Worm (Caenorhabditis elegans) whole organism, L1 larva: ENCODE data around the gene wdr-54.
A peak's percentile ranks its signal among the peaks of the same experiment; 100 is the strongest.

Experiments
- C04F5.9 ChIP-seq: sonication (generic microtip); optimal IDR thresholded peaks from 2 replicates; lab custom pipeline; 2016; ENCODE audit warnings: missing genetic modification characterization, missing compliant biosample characterization
- C16A3.4 ChIP-seq: fragments of 150-350 bp; optimal IDR thresholded peaks from 2 replicates; lab custom pipeline; 2014; ENCODE audit warnings: missing biosample characterization, missing genetic modification characterization
- F16B12.6 ChIP-seq: fragments of 150-350 bp; optimal IDR thresholded peaks from 2 replicates; lab custom pipeline; 2014; ENCODE audit warnings: missing biosample characterization, missing genetic modification characterization
- alr-1 ChIP-seq: fragments of 200-800 bp; sonication (Bioruptor generic); optimal IDR thresholded peaks from 2 replicates; lab custom pipeline; 2018; ENCODE audit warnings: borderline replicate concordance, mild to moderate bottlenecking, missing genetic modification characterization, missing compliant biosample characterization
- aly-2 ChIP-seq: fragments of 150-350 bp; optimal IDR thresholded peaks from 2 replicates; lab custom pipeline; 2014; ENCODE audit warnings: missing biosample characterization, missing genetic modification characterization
- blmp-1 ChIP-seq: fragments of 150-350 bp; optimal IDR thresholded peaks from 2 replicates; lab custom pipeline; 2014; ENCODE audit warnings: missing biosample characterization, missing genetic modification characterization
- ceh-63 ChIP-seq: fragments of 200-800 bp; sonication (Bioruptor generic); optimal IDR thresholded peaks from 2 replicates; lab custom pipeline; 2018; ENCODE audit warnings: mild to moderate bottlenecking, missing genetic modification characterization, missing compliant biosample characterization
- ceh-82 ChIP-seq, 3 experiments: fragments of 150-350 bp in 1 of 3; sonication (generic microtip) in 2 of 3; optimal IDR thresholded peaks; 2 replicates each; lab custom pipeline; 2014 to 2017; ENCODE audit warnings: missing biosample characterization in 3 of 3, missing genetic modification characterization in 3 of 3
- dpl-1 ChIP-seq, 3 experiments: fragments of 150-350 bp in 2 of 3; sonication (generic microtip) in 1 of 3; optimal IDR thresholded peaks; 2 replicates each; lab custom pipeline; 2014 to 2017; ENCODE audit warnings: missing biosample characterization in 3 of 3, missing genetic modification characterization in 3 of 3, missing genetic modification reagents in 3 of 3
- dsc-1 ChIP-seq: sonication (generic microtip); optimal IDR thresholded peaks from 2 replicates; lab custom pipeline; 2016; ENCODE audit warnings: mild to moderate bottlenecking, missing genetic modification characterization, missing compliant biosample characterization
- efl-1 ChIP-seq, 4 experiments: fragments of 150-350 bp; optimal IDR thresholded peaks in 3 of 4; peaks in 1 of 4; 1 replicate in 1 of 4; 2 replicates in 3 of 4; lab custom pipeline; 2014; ENCODE audit warnings: missing biosample characterization in 2 of 4, missing genetic modification characterization in 2 of 4, missing genetic modification reagents in 2 of 4
- elt-3 ChIP-seq, 6 experiments: fragments of 150-350 bp in 1 of 6; sonication (generic microtip); optimal IDR thresholded peaks; 2 replicates each; lab custom pipeline; 2017 to 2018; ENCODE audit warnings: missing biosample characterization in 6 of 6, missing genetic modification characterization in 6 of 6, inconsistent platforms in 1 of 6
- fkh-10 ChIP-seq: sonication (generic microtip); optimal IDR thresholded peaks from 2 replicates; lab custom pipeline; 2017; ENCODE audit warnings: missing biosample characterization, missing genetic modification reagents, missing genetic modification characterization
- fkh-8 ChIP-seq: sonication (generic microtip); optimal IDR thresholded peaks from 2 replicates; lab custom pipeline; 2016; ENCODE audit warnings: mild to moderate bottlenecking, missing genetic modification characterization, missing compliant biosample characterization
- fos-1 ChIP-seq: fragments of 150-350 bp; optimal IDR thresholded peaks from 2 replicates; lab custom pipeline; 2014; ENCODE audit warnings: missing biosample characterization, missing genetic modification characterization
- hpl-2 ChIP-seq: fragments of 150-350 bp; optimal IDR thresholded peaks from 2 replicates; lab custom pipeline; 2014; ENCODE audit warnings: missing biosample characterization, missing genetic modification reagents, missing genetic modification characterization
- jun-1 ChIP-seq: fragments of 150-350 bp; optimal IDR thresholded peaks from 2 replicates; lab custom pipeline; 2014; ENCODE audit warnings: missing biosample characterization, missing genetic modification reagents, missing genetic modification characterization
- lin-14 ChIP-seq: fragments of 200-800 bp; sonication (Bioruptor generic); optimal IDR thresholded peaks from 2 replicates; lab custom pipeline; 2018; ENCODE audit warnings: mild to moderate bottlenecking, missing genetic modification characterization, moderate library complexity, missing compliant biosample characterization
- lin-15B ChIP-seq: fragments of 150-350 bp; sonication (generic microtip); optimal IDR thresholded peaks from 3 replicates; lab custom pipeline; 2014; ENCODE audit warnings: missing biosample characterization, missing genetic modification characterization
- lin-35 ChIP-seq, 2 experiments: fragments of 150-350 bp; optimal IDR thresholded peaks; 2 replicates each; lab custom pipeline; 2014; ENCODE audit warnings: missing biosample characterization in 2 of 2, missing genetic modification characterization in 2 of 2, missing genetic modification reagents in 2 of 2
- lsy-2 ChIP-seq, 2 experiments: fragments of 150-350 bp; optimal IDR thresholded peaks; 2 replicates each; lab custom pipeline; 2014; ENCODE audit warnings: missing biosample characterization in 2 of 2, missing genetic modification characterization in 2 of 2
- mdl-1 ChIP-seq, 2 experiments: fragments of 150-350 bp; optimal IDR thresholded peaks; 2 replicates each; lab custom pipeline; 2014 to 2017; ENCODE audit warnings: missing biosample characterization in 2 of 2, missing genetic modification characterization in 2 of 2, inconsistent platforms in 1 of 2
- mef-2 ChIP-seq: fragments of 150-350 bp; optimal IDR thresholded peaks from 2 replicates; lab custom pipeline; 2014; ENCODE audit warnings: missing biosample characterization, missing genetic modification characterization
- mep-1 ChIP-seq: fragments of 150-350 bp; optimal IDR thresholded peaks from 2 replicates; lab custom pipeline; 2014; ENCODE audit warnings: missing biosample characterization, missing genetic modification characterization
- nhr-12 ChIP-seq: sonication (generic microtip); optimal IDR thresholded peaks from 2 replicates; lab custom pipeline; 2017; ENCODE audit warnings: missing biosample characterization, missing genetic modification characterization
- nhr-20 ChIP-seq: sonication (generic microtip); optimal IDR thresholded peaks from 2 replicates; lab custom pipeline; 2016; ENCODE audit warnings: mild to moderate bottlenecking, missing genetic modification characterization, missing compliant biosample characterization
- nhr-47 ChIP-seq: sonication (generic microtip); optimal IDR thresholded peaks from 2 replicates; lab custom pipeline; 2016; ENCODE audit warnings: mild to moderate bottlenecking, missing genetic modification characterization, moderate library complexity, missing compliant biosample characterization
- nhr-71 ChIP-seq: sonication (generic microtip); optimal IDR thresholded peaks from 2 replicates; lab custom pipeline; 2016; ENCODE audit warnings: mild to moderate bottlenecking, missing genetic modification characterization, moderate library complexity, missing compliant biosample characterization
- nhr-77 ChIP-seq: fragments of 150-350 bp; optimal IDR thresholded peaks from 2 replicates; lab custom pipeline; 2014; ENCODE audit warnings: missing biosample characterization, missing genetic modification characterization
- nhr-85 ChIP-seq: sonication (generic microtip); peaks from one replicate; lab custom pipeline; 2016; ENCODE audit warnings: missing genetic modification characterization, inconsistent platforms, missing compliant biosample characterization
- pag-3 ChIP-seq: sonication (generic microtip); optimal IDR thresholded peaks from 2 replicates; lab custom pipeline; 2017; ENCODE audit warnings: missing genetic modification characterization, mild to moderate bottlenecking, missing compliant biosample characterization, antibody characterized with exemption, borderline replicate concordance; ENCODE audit not compliant: insufficient read depth
- rnt-1 ChIP-seq: sonication (generic microtip); optimal IDR thresholded peaks from 2 replicates; lab custom pipeline; 2016; ENCODE audit warnings: mild to moderate bottlenecking, missing genetic modification characterization, moderate library complexity, missing compliant biosample characterization
- skn-1 ChIP-seq: fragments of 150-350 bp; optimal IDR thresholded peaks from 2 replicates; lab custom pipeline; 2014; ENCODE audit warnings: missing biosample characterization, missing genetic modification characterization
- snu-23 ChIP-seq: sonication (generic microtip); optimal IDR thresholded peaks from 2 replicates; lab custom pipeline; 2016; ENCODE audit warnings: missing genetic modification characterization, missing compliant biosample characterization
- sptf-1 ChIP-seq: fragments of 150-350 bp; optimal IDR thresholded peaks from 2 replicates; lab custom pipeline; 2014; ENCODE audit warnings: missing biosample characterization, missing genetic modification characterization
- swsn-7 ChIP-seq: sonication (generic microtip); optimal IDR thresholded peaks from 2 replicates; lab custom pipeline; 2016; ENCODE audit warnings: missing genetic modification characterization, missing compliant biosample characterization
- tbx-2 ChIP-seq: sonication (generic microtip); optimal IDR thresholded peaks from 2 replicates; lab custom pipeline; 2016; ENCODE audit warnings: missing genetic modification characterization, missing compliant biosample characterization
- unc-130 ChIP-seq: fragments of 150-350 bp; optimal IDR thresholded peaks from 2 replicates; lab custom pipeline; 2017; ENCODE audit warnings: missing biosample characterization, missing genetic modification characterization, inconsistent platforms
- unc-86 ChIP-seq: sonication (generic microtip); optimal IDR thresholded peaks from 2 replicates; lab custom pipeline; 2016; ENCODE audit warnings: missing genetic modification characterization, missing compliant biosample characterization
- xbp-1 ChIP-seq: sonication (generic microtip); optimal IDR thresholded peaks from 2 replicates; lab custom pipeline; 2016; ENCODE audit warnings: missing genetic modification characterization, missing compliant biosample characterization
- zag-1 ChIP-seq: fragments of 150-350 bp; optimal IDR thresholded peaks from 2 replicates; lab custom pipeline; 2014; ENCODE audit warnings: missing biosample characterization, missing genetic modification characterization
- zip-4 ChIP-seq: fragments of 200-800 bp; sonication (Bioruptor generic); optimal IDR thresholded peaks from 2 replicates; lab custom pipeline; 2018; ENCODE audit warnings: mild to moderate bottlenecking, missing genetic modification characterization, moderate library complexity, missing compliant biosample characterization

Gene wdr-54

DNA sequence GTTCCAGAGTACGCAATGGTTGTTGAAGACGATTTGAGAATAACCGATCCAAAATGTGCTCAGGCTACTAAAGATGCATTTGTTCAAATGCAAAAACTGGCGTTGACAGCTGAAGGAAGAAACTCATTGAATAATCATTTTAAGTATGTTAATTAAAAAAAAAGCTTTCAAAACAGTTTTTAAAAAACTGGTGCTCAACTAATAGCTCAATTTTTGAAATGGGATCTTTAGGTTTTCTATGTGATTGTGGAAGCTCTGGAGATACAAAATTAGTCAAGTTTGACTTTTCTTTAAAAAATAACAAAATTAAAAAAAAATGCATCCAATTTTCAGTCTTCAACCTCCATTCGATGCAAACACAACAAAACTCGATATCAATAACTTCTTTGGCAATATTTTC, 44.9 kb downstream of the wdr-54 start:
- no peak for TF ChIP-seq pag-3

DNA sequence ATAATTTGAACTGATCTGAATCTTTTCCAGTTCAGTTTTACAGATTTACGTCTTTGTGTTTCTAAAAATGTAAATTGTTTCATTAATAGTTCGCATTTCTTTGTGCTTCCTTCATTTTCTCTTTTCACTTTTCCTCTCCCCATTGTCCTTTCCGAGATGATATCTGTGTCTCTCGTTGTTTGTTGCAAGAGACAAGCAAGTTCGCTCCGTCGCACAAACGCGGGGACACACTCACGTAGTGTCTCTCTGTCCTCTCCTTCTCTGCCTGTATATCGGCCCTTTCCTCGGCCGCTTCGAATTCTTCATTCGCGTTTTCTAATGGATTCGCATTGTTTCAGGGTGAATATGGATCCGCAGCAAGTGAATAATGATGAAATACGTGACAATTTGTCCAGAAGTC, 48.2 kb downstream of the wdr-54 start, which contains the start of gene ZC13.1:
ZC13.1 (plus strand) TSS at position 305 of the 400 bp plus-strand sequence.
- peak; percentile 12 for TF ChIP-seq unc-86 (tag; lab: Kevin White, UChicago)
- peak; percentile 40 for TF ChIP-seq unc-130
- TF ChIP-seq hpl-2: no peak
- peak; percentile 72 for TF ChIP-seq rnt-1 (tag; lab: Kevin White, UChicago)
- TF ChIP-seq fkh-10 (GFP tag; lab: Kevin White, UChicago): peak; percentile 28
- no peak for TF ChIP-seq C04F5.9 (tag; lab: Kevin White, UChicago)
- TF ChIP-seq ceh-82 (tag; optimal IDR thresholded peaks at IDR 0.05; lab: Kevin White, UChicago): peak in 2 of 3 experiments; percentile 19 to 88
- peak; percentile 24 for TF ChIP-seq fos-1 (tag; lab: Kevin White, UChicago)
- no peak for TF ChIP-seq sptf-1
- peak; percentile 58 for TF ChIP-seq nhr-77 (tag; lab: Kevin White, UChicago)
- peak; percentile 63 for TF ChIP-seq nhr-71 (tag; lab: Kevin White, UChicago)
- TF ChIP-seq nhr-85 (tag; lab: Kevin White, UChicago): peak; percentile 73
- no peak for TF ChIP-seq zag-1
- no peak for TF ChIP-seq zip-4 (GFP tag; lab: Kevin White, UChicago)
- no peak for TF ChIP-seq nhr-12 (tag; lab: Kevin White, UChicago)
- TF ChIP-seq ceh-63 (GFP tag; lab: Kevin White, UChicago): no peak
- TF ChIP-seq elt-3 (tag; optimal IDR thresholded peaks at IDR 0.05; lab: Kevin White, UChicago): peak in 3 of 6 experiments; percentile 10 to 45 (median 38)
- TF ChIP-seq dsc-1 (tag; lab: Kevin White, UChicago): peak; percentile 13
- peak in 1 of 2 experiments; percentile 51 for TF ChIP-seq mdl-1 (tag; optimal IDR thresholded peaks at IDR 0.05; lab: Kevin White, UChicago)
- peak; percentile 30 to 64 (median 46) for TF ChIP-seq dpl-1 (GFP tag; optimal IDR thresholded peaks at IDR 0.05; lab: Kevin White, UChicago)
- peak; percentile 52 for TF ChIP-seq swsn-7 (tag; lab: Kevin White, UChicago)
- TF ChIP-seq nhr-20: peak; percentile 62
- peak; percentile 70 for TF ChIP-seq C16A3.4 (tag; lab: Kevin White, UChicago)
- TF ChIP-seq lin-15B (tag; lab: Kevin White, UChicago): peak; percentile 61
- TF ChIP-seq lin-14: peak; percentile 86
- TF ChIP-seq jun-1 (tag; lab: Kevin White, UChicago): peak; percentile 18
- TF ChIP-seq lsy-2 (tag; optimal IDR thresholded peaks at IDR 0.05; lab: Kevin White, UChicago): peak; percentile 45 to 81
- TF ChIP-seq lin-35 (GFP tag; optimal IDR thresholded peaks at IDR 0.05; lab: Kevin White, UChicago): peak; percentile 61 to 81
- TF ChIP-seq blmp-1 (tag; lab: Kevin White, UChicago): peak; percentile 97
- TF ChIP-seq xbp-1 (tag; lab: Kevin White, UChicago): peak; percentile 33
- TF ChIP-seq efl-1 (optimal IDR thresholded peaks at IDR 0.05; lab: Kevin White, UChicago): peak; percentile 36 to 66
- TF ChIP-seq efl-1 (GFP tag; optimal IDR thresholded peaks at IDR 0.05 in 1 of 2; lab: Kevin White, UChicago): peak in 1 of 2 experiments; percentile 15
- TF ChIP-seq mef-2 (tag; lab: Kevin White, UChicago): peak; percentile 3
- no peak for TF ChIP-seq alr-1 (tag; lab: Kevin White, UChicago)
- TF ChIP-seq skn-1 (tag; lab: Kevin White, UChicago): peak; percentile 96
- peak; percentile 77 for TF ChIP-seq snu-23 (GFP tag; lab: Kevin White, UChicago)
- peak; percentile 53 for TF ChIP-seq tbx-2 (tag; lab: Kevin White, UChicago)
- peak; percentile 64 for TF ChIP-seq nhr-47 (tag; lab: Kevin White, UChicago)
- TF ChIP-seq aly-2: no peak
- TF ChIP-seq mep-1: peak; percentile 86
- TF ChIP-seq fkh-8 (tag; lab: Kevin White, UChicago): peak; percentile 71
- TF ChIP-seq F16B12.6 (tag; lab: Kevin White, UChicago): peak; percentile 25
